Worm (Caenorhabditis elegans) whole organism, late embryonic: ENCODE measurements around the gene emb-9.

ENCODE experiments used
- C08G9.2 ChIP-seq: sonication (generic microtip); optimal IDR thresholded peaks from 2 replicates; lab custom pipeline; 2016; ENCODE audit warnings: mild to moderate bottlenecking, missing genetic modification characterization, moderate library complexity, missing compliant biosample characterization
- ama-1 ChIP-seq: fragments of 150-350 bp; optimal IDR thresholded peaks from 2 replicates; lab custom pipeline; 2014
- ceh-14 ChIP-seq: sonication (generic microtip); optimal IDR thresholded peaks from 2 replicates; lab custom pipeline; 2016; ENCODE audit warnings: missing genotype, missing genetic modification characterization, missing compliant biosample characterization
- ceh-9 ChIP-seq: sonication (generic microtip); optimal IDR thresholded peaks from 2 replicates; lab custom pipeline; 2016; ENCODE audit warnings: mild to moderate bottlenecking, missing genetic modification characterization, inconsistent platforms, missing compliant biosample characterization
- lin-11 ChIP-seq: fragments of 200-800 bp; sonication (Bioruptor generic); optimal IDR thresholded peaks from 2 replicates; lab custom pipeline; 2018; ENCODE audit warnings: mild to moderate bottlenecking, missing genetic modification characterization, missing compliant biosample characterization
- madf-2 ChIP-seq: sonication (generic microtip); optimal IDR thresholded peaks from 2 replicates; lab custom pipeline; 2017; ENCODE audit warnings: missing genetic modification characterization, missing compliant biosample characterization
- nfya-1 ChIP-seq: sonication (generic microtip); optimal IDR thresholded peaks from 2 replicates; lab custom pipeline; 2017; ENCODE audit warnings: missing genetic modification characterization, mild to moderate bottlenecking, missing compliant biosample characterization, antibody characterized with exemption, moderate library complexity
- pag-3 ChIP-seq: sonication (generic microtip); optimal IDR thresholded peaks from 2 replicates; lab custom pipeline; 2016; ENCODE audit warnings: missing compliant biosample characterization, missing genetic modification characterization, borderline replicate concordance
- pha-2 ChIP-seq: sonication (generic microtip); optimal IDR thresholded peaks from 2 replicates; lab custom pipeline; 2017; ENCODE audit warnings: mild to moderate bottlenecking, missing genetic modification characterization, missing compliant biosample characterization
- pqm-1 ChIP-seq: sonication (generic microtip); optimal IDR thresholded peaks from 2 replicates; lab custom pipeline; 2016; ENCODE audit warnings: missing genetic modification characterization, missing compliant biosample characterization
- ref-2 ChIP-seq: sonication (generic microtip); optimal IDR thresholded peaks from 2 replicates; lab custom pipeline; 2016; ENCODE audit warnings: missing genetic modification characterization, missing compliant biosample characterization
- rnt-1 ChIP-seq: sonication (generic microtip); optimal IDR thresholded peaks from 2 replicates; lab custom pipeline; 2016; ENCODE audit warnings: missing genetic modification characterization, missing compliant biosample characterization
- sox-4 ChIP-seq: sonication (generic microtip); optimal IDR thresholded peaks from 2 replicates; lab custom pipeline; 2017; ENCODE audit warnings: mild to moderate bottlenecking, missing genetic modification characterization, inconsistent platforms, missing compliant biosample characterization
- tbx-2 ChIP-seq: sonication (generic microtip); optimal IDR thresholded peaks from 2 replicates; lab custom pipeline; 2016; ENCODE audit warnings: missing genetic modification characterization, missing compliant biosample characterization

DNA sequence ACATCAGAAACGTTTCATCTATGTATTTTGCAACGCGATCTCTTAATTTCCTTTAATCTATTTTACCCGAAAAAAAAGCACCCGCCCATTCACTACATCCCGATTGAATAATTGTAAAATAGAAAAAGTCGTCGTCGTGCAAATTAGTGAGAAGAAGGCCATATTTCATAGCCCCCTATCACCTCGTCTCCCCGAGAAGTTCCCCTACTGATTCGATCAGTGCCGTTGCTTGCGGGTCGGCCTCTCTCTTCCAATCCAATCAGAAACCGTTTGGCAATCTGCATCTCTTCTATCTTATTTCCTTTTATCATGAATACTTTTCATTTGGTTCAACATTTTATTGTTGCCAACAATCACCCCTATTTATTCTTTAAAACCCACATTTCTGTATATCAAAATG is 45.1 kb downstream of the emb-9 start:
- TF ChIP-seq ama-1 (lab: Kevin White, UChicago) (no peak), pag-3 (tag; lab: Kevin White, UChicago) (no peak), ceh-9 (tag; lab: Kevin White, UChicago) (no peak), nfya-1 (no peak), ref-2 (tag; lab: Kevin White, UChicago) (no peak), pha-2 (tag; lab: Kevin White, UChicago) (no peak), pqm-1 (no peak), C08G9.2 (no peak), ceh-14 (tag; lab: Kevin White, UChicago) (no peak), tbx-2 (tag; lab: Kevin White, UChicago) (no peak), rnt-1 (tag; lab: Kevin White, UChicago) (no peak), sox-4 (tag; lab: Kevin White, UChicago) (no peak), lin-11 (tag; lab: Kevin White, UChicago) (no peak), madf-2 (no peak)
